Worm (Caenorhabditis elegans): Measurements from ENCODE around the gene R102.11.

DNA sequence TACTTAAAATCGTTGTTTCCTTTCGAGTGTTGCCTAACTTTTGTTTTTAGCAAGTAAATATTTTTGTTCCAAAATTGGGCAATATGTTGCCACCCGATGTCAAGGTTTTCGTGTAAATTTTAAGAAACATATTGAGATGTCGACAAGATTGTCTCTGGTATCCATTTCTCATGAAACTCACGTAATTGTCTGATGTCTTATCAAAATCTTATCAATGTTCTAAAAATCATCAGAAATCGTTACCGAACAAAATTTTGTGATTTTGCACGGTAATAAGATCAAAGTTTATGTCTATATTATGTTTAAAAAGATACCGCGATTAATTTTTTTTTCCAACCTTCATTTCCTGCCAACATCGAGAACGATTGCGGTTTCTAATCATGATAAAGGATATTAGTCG is 560 bp downstream of the R102.11 start:
- TF ChIP-seq ztf-7 (tag; optimal IDR thresholded peaks at IDR 0.05) (no peak), hlh-30 (tag; optimal IDR thresholded peaks at IDR 0.05; ENCODE audit: insufficient read depth) (no peak), mdl-1 (tag; optimal IDR thresholded peaks at IDR 0.05) (no peak), R02D3.7 (tag; optimal IDR thresholded peaks at IDR 0.05) (no peak), snpc-4 (tag; optimal IDR thresholded peaks at IDR 0.05) (no peak), tra-1 (GFP tag; IDR thresholded peaks at IDR 0.05) (no peak), fkh-10 (GFP tag; optimal IDR thresholded peaks at IDR 0.05) (no peak), aly-2 (tag; optimal IDR thresholded peaks at IDR 0.05) (no peak), fos-1 (tag; optimal IDR thresholded peaks at IDR 0.05) (no peak), lir-3 (tag; optimal IDR thresholded peaks at IDR 0.05) (no peak)
